Worm (Caenorhabditis elegans) whole organism, L1 larva: Measurements from ENCODE around the gene W04H10.6.

Experiments
- Y116A8C.19 ChIP-seq: sonication (generic microtip); optimal IDR thresholded peaks from 2 replicates; lab custom pipeline; 2016; ENCODE audit warnings: missing compliant biosample characterization, missing genetic modification characterization, borderline replicate concordance
- alr-1 ChIP-seq: fragments of 200-800 bp; sonication (Bioruptor generic); optimal IDR thresholded peaks from 2 replicates; lab custom pipeline; 2018; ENCODE audit warnings: borderline replicate concordance, mild to moderate bottlenecking, missing genetic modification characterization, missing compliant biosample characterization
- ama-1 ChIP-seq: fragments of 150-350 bp; optimal IDR thresholded peaks from 2 replicates; lab custom pipeline; 2014
- blmp-1 ChIP-seq: fragments of 150-350 bp; optimal IDR thresholded peaks from 2 replicates; lab custom pipeline; 2014; ENCODE audit warnings: missing biosample characterization, missing genetic modification characterization
- ceh-90 ChIP-seq: sonication (generic microtip); optimal IDR thresholded peaks from 2 replicates; lab custom pipeline; 2016; ENCODE audit warnings: missing genetic modification characterization, missing compliant biosample characterization
- dsc-1 ChIP-seq: sonication (generic microtip); optimal IDR thresholded peaks from 2 replicates; lab custom pipeline; 2016; ENCODE audit warnings: mild to moderate bottlenecking, missing genetic modification characterization, missing compliant biosample characterization
- efl-1 ChIP-seq, 4 experiments: fragments of 150-350 bp; optimal IDR thresholded peaks in 3 of 4; peaks in 1 of 4; 1 replicate in 1 of 4; 2 replicates in 3 of 4; lab custom pipeline; 2014; ENCODE audit warnings: missing biosample characterization in 2 of 4, missing genetic modification characterization in 2 of 4, missing genetic modification reagents in 2 of 4
- efl-3 ChIP-seq: fragments of 200-800 bp; sonication (Bioruptor generic); optimal IDR thresholded peaks from 2 replicates; lab custom pipeline; 2018; ENCODE audit warnings: mild to moderate bottlenecking, missing genetic modification characterization, missing compliant biosample characterization
- egl-13 ChIP-seq: sonication (generic microtip); optimal IDR thresholded peaks from 2 replicates; lab custom pipeline; 2016; ENCODE audit warnings: missing genotype, missing genetic modification reagents, missing genetic modification characterization, missing compliant biosample characterization
- egl-27 ChIP-seq, 2 experiments: fragments of 150-350 bp in 1 of 2; sonication (generic microtip); optimal IDR thresholded peaks; 3 replicates each; lab custom pipeline; 2017 to 2018; ENCODE audit warnings: missing biosample characterization in 2 of 2, missing genetic modification characterization in 2 of 2, missing genetic modification reagents in 2 of 2
- elt-2 ChIP-seq: sonication (generic microtip); optimal IDR thresholded peaks from 2 replicates; lab custom pipeline; 2016; ENCODE audit warnings: missing genetic modification characterization, mild to moderate bottlenecking, inconsistent platforms, missing compliant biosample characterization, missing genetic modification reagents
- fkh-10 ChIP-seq: sonication (generic microtip); optimal IDR thresholded peaks from 2 replicates; lab custom pipeline; 2017; ENCODE audit warnings: missing biosample characterization, missing genetic modification reagents, missing genetic modification characterization
- fkh-4 ChIP-seq: sonication (generic microtip); optimal IDR thresholded peaks from 2 replicates; lab custom pipeline; 2016; ENCODE audit warnings: missing compliant biosample characterization, missing genetic modification characterization, borderline replicate concordance
- fkh-8 ChIP-seq: sonication (generic microtip); optimal IDR thresholded peaks from 2 replicates; lab custom pipeline; 2016; ENCODE audit warnings: mild to moderate bottlenecking, missing genetic modification characterization, missing compliant biosample characterization
- grh-1 ChIP-seq: fragments of 200-800 bp; sonication (Bioruptor generic); IDR thresholded peaks from 2 replicates; pipeline ENCODE4 v1.3.6; 2022; ENCODE audit warnings: missing genetic modification reagents, missing genetic modification characterization, missing compliant biosample characterization
- hlh-17 ChIP-seq: fragments of 200-800 bp; sonication (Bioruptor generic); optimal IDR thresholded peaks from 2 replicates; lab custom pipeline; 2018; ENCODE audit warnings: missing genetic modification characterization, mild to moderate bottlenecking, missing compliant biosample characterization, moderate library complexity, borderline replicate concordance
- isw-1 ChIP-seq: fragments of 200-800 bp; sonication (Bioruptor generic); IDR thresholded peaks from 2 replicates; pipeline ENCODE4 v1.3.6; 2022; ENCODE audit warnings: missing genetic modification characterization, missing compliant biosample characterization
- jun-1 ChIP-seq: fragments of 150-350 bp; optimal IDR thresholded peaks from 2 replicates; lab custom pipeline; 2014; ENCODE audit warnings: missing biosample characterization, missing genetic modification reagents, missing genetic modification characterization
- lin-13 ChIP-seq: fragments of 150-350 bp; optimal IDR thresholded peaks from 2 replicates; lab custom pipeline; 2014; ENCODE audit warnings: missing biosample characterization, missing genetic modification reagents, missing genetic modification characterization
- lin-14 ChIP-seq: fragments of 200-800 bp; sonication (Bioruptor generic); optimal IDR thresholded peaks from 2 replicates; lab custom pipeline; 2018; ENCODE audit warnings: mild to moderate bottlenecking, missing genetic modification characterization, moderate library complexity, missing compliant biosample characterization
- lin-35 ChIP-seq, 2 experiments: fragments of 150-350 bp; optimal IDR thresholded peaks; 2 replicates each; lab custom pipeline; 2014; ENCODE audit warnings: missing biosample characterization in 2 of 2, missing genetic modification characterization in 2 of 2, missing genetic modification reagents in 2 of 2
- lin-39 ChIP-seq: fragments of 150-350 bp; optimal IDR thresholded peaks from 2 replicates; lab custom pipeline; 2014; ENCODE audit warnings: missing biosample characterization, missing genetic modification reagents, missing genetic modification characterization
- lir-3 ChIP-seq: sonication (generic microtip); optimal IDR thresholded peaks from 2 replicates; lab custom pipeline; 2016; ENCODE audit warnings: mild to moderate bottlenecking, missing genetic modification characterization, moderate library complexity, missing compliant biosample characterization; ENCODE audit not compliant: poor library complexity
- mef-2 ChIP-seq: fragments of 150-350 bp; optimal IDR thresholded peaks from 2 replicates; lab custom pipeline; 2014; ENCODE audit warnings: missing biosample characterization, missing genetic modification characterization
- nhr-11 ChIP-seq: fragments of 150-350 bp; optimal IDR thresholded peaks from 2 replicates; lab custom pipeline; 2014; ENCODE audit warnings: missing biosample characterization, missing genetic modification characterization
- nhr-20 ChIP-seq: sonication (generic microtip); optimal IDR thresholded peaks from 2 replicates; lab custom pipeline; 2016; ENCODE audit warnings: mild to moderate bottlenecking, missing genetic modification characterization, missing compliant biosample characterization
- nhr-28 ChIP-seq: fragments of 150-350 bp; optimal IDR thresholded peaks from 2 replicates; lab custom pipeline; 2014; ENCODE audit warnings: missing biosample characterization, missing genetic modification characterization
- pqm-1 ChIP-seq: sonication (generic microtip); optimal IDR thresholded peaks from 3 replicates; lab custom pipeline; 2017; ENCODE audit warnings: missing biosample characterization, missing genetic modification characterization
- rnt-1 ChIP-seq: sonication (generic microtip); optimal IDR thresholded peaks from 2 replicates; lab custom pipeline; 2016; ENCODE audit warnings: mild to moderate bottlenecking, missing genetic modification characterization, moderate library complexity, missing compliant biosample characterization
- skn-1 ChIP-seq: fragments of 150-350 bp; optimal IDR thresholded peaks from 2 replicates; lab custom pipeline; 2014; ENCODE audit warnings: missing biosample characterization, missing genetic modification characterization
- snpc-4 ChIP-seq: fragments of 150-350 bp; optimal IDR thresholded peaks from 2 replicates; lab custom pipeline; 2014; ENCODE audit warnings: missing biosample characterization, missing genetic modification characterization
- snu-23 ChIP-seq: sonication (generic microtip); optimal IDR thresholded peaks from 2 replicates; lab custom pipeline; 2016; ENCODE audit warnings: missing genetic modification characterization, missing compliant biosample characterization
- sptf-1 ChIP-seq: fragments of 150-350 bp; optimal IDR thresholded peaks from 2 replicates; lab custom pipeline; 2014; ENCODE audit warnings: missing biosample characterization, missing genetic modification characterization
- swsn-7 ChIP-seq: sonication (generic microtip); optimal IDR thresholded peaks from 2 replicates; lab custom pipeline; 2016; ENCODE audit warnings: missing genetic modification characterization, missing compliant biosample characterization
- tbx-2 ChIP-seq: sonication (generic microtip); optimal IDR thresholded peaks from 2 replicates; lab custom pipeline; 2016; ENCODE audit warnings: missing genetic modification characterization, missing compliant biosample characterization
- tlp-1 ChIP-seq: fragments of 150-350 bp; optimal IDR thresholded peaks from 2 replicates; lab custom pipeline; 2014; ENCODE audit warnings: missing biosample characterization, missing genetic modification characterization
- unc-98 ChIP-seq: fragments of 200-800 bp; sonication (Bioruptor generic); IDR thresholded peaks from 2 replicates; pipeline ENCODE4 v1.3.6; 2022; ENCODE audit warnings: missing genetic modification characterization, missing compliant biosample characterization
- vab-15 ChIP-seq: sonication (generic microtip); optimal IDR thresholded peaks from 2 replicates; lab custom pipeline; 2017; ENCODE audit warnings: missing genotype, mild to moderate bottlenecking, missing genetic modification characterization, missing compliant biosample characterization
- xbp-1 ChIP-seq: sonication (generic microtip); optimal IDR thresholded peaks from 2 replicates; lab custom pipeline; 2016; ENCODE audit warnings: missing genetic modification characterization, missing compliant biosample characterization
- zag-1 ChIP-seq: fragments of 150-350 bp; optimal IDR thresholded peaks from 2 replicates; lab custom pipeline; 2014; ENCODE audit warnings: missing biosample characterization, missing genetic modification characterization
- ztf-4 ChIP-seq: fragments of 150-350 bp; optimal IDR thresholded peaks from 2 replicates; lab custom pipeline; 2014; ENCODE audit warnings: missing biosample characterization, missing genetic modification characterization

W04H10.6 gene

ce11 chrII:602969-603368 is 5.3 kb downstream of the W04H10.6 start (continued):
- TF ChIP-seq dsc-1 (tag; lab: Kevin White, UChicago) (peak; percentile 21), jun-1 (tag; lab: Kevin White, UChicago) (no peak), hlh-17 (GFP tag; lab: Kevin White, UChicago) (no peak), grh-1 (GFP tag; lab: Robert Waterston, UW) (peak; percentile 47; the same call in 1 of the 2 replicates), rnt-1 (peak; percentile 80), lin-14 (GFP tag; lab: Kevin White, UChicago) (peak; percentile 94), mef-2 (tag; lab: Kevin White, UChicago) (no peak), blmp-1 (tag; lab: Kevin White, UChicago) (peak; percentile 70), zag-1 (tag; lab: Kevin White, UChicago) (no peak), Y116A8C.19 (tag; lab: Kevin White, UChicago) (no peak), fkh-4 (tag; lab: Kevin White, UChicago) (no peak), egl-13 (tag; lab: Kevin White, UChicago) (no peak), lin-13 (GFP tag; lab: Kevin White, UChicago) (peak; percentile 73), tlp-1 (tag; lab: Kevin White, UChicago) (no peak), efl-1 (optimal IDR thresholded peaks at IDR 0.05; lab: Kevin White, UChicago) (peak; percentile 61 to 68), efl-1 (GFP tag; optimal IDR thresholded peaks at IDR 0.05 in 1 of 2; lab: Kevin White, UChicago) (peak; percentile 53 to 81), alr-1 (no peak), egl-27 (tag; optimal IDR thresholded peaks at IDR 0.05; lab: Kevin White, UChicago) (no peak), swsn-7 (tag; lab: Kevin White, UChicago) (peak; percentile 62), snu-23 (GFP tag; lab: Kevin White, UChicago) (peak; percentile 82), isw-1 (GFP tag; lab: Robert Waterston, UW) (peak; percentile 22), skn-1 (tag; lab: Kevin White, UChicago) (peak; percentile 76), ceh-90 (tag; lab: Kevin White, UChicago) (no peak), unc-98 (GFP tag; lab: Robert Waterston, UW) (no peak), ama-1 (lab: Kevin White, UChicago) (no peak), nhr-11 (peak; percentile 26), nhr-20 (peak; percentile 65), lir-3 (tag; lab: Kevin White, UChicago) (peak; percentile 8), sptf-1 (tag; lab: Kevin White, UChicago) (no peak), ztf-4 (tag; lab: Kevin White, UChicago) (peak; percentile 40), pqm-1 (no peak), efl-3 (GFP tag; lab: Kevin White, UChicago) (no peak), tbx-2 (tag; lab: Kevin White, UChicago) (peak; percentile 66), vab-15 (tag; lab: Kevin White, UChicago) (no peak), elt-2 (no peak), nhr-28 (no peak), fkh-10 (GFP tag; lab: Kevin White, UChicago) (no peak)
- TF ChIP-seq, all 84 proteins: peak for 34

- no peak for TF ChIP-seq fkh-8
- no peak for TF ChIP-seq snpc-4
- TF ChIP-seq lin-35 (GFP tag; optimal IDR thresholded peaks at IDR 0.05; lab: Kevin White, UChicago), result no peak
- TF ChIP-seq ztf-4 (tag; lab: Kevin White, UChicago), result no peak
- no peak for TF ChIP-seq snu-23 (GFP tag; lab: Kevin White, UChicago)
- TF ChIP-seq xbp-1 (tag; lab: Kevin White, UChicago), result no peak
- TF ChIP-seq lin-39 (tag; lab: Kevin White, UChicago), result no peak
- no peak for TF ChIP-seq fkh-4 (tag; lab: Kevin White, UChicago)
- TF ChIP-seq nhr-20, result no peak
These were observed 6.2 kb downstream of the W04H10.6 start, which contains the start of gene nhl-3 for ce11 chrII:602020-602419. Gene nhl-3 (minus strand): TSS chrII:602120.
